Worm (Caenorhabditis elegans) whole organism, L1 larva: ENCODE results near the gene flp-15.

Experiments used
- blmp-1 ChIP-seq: fragments of 150-350 bp; optimal IDR thresholded peaks from 2 replicates; lab custom pipeline; 2014; ENCODE audit warnings: missing biosample characterization, missing genetic modification characterization
- ceh-90 ChIP-seq: sonication (generic microtip); optimal IDR thresholded peaks from 2 replicates; lab custom pipeline; 2016; ENCODE audit warnings: missing genetic modification characterization, missing compliant biosample characterization
- efl-1 ChIP-seq, 4 experiments: fragments of 150-350 bp; optimal IDR thresholded peaks in 3 of 4; peaks in 1 of 4; 1 replicate in 1 of 4; 2 replicates in 3 of 4; lab custom pipeline; 2014; ENCODE audit warnings: missing biosample characterization in 2 of 4, missing genetic modification characterization in 2 of 4, missing genetic modification reagents in 2 of 4
- efl-3 ChIP-seq: fragments of 200-800 bp; sonication (Bioruptor generic); optimal IDR thresholded peaks from 2 replicates; lab custom pipeline; 2018; ENCODE audit warnings: mild to moderate bottlenecking, missing genetic modification characterization, missing compliant biosample characterization
- egl-13 ChIP-seq: sonication (generic microtip); optimal IDR thresholded peaks from 2 replicates; lab custom pipeline; 2016; ENCODE audit warnings: missing genotype, missing genetic modification reagents, missing genetic modification characterization, missing compliant biosample characterization
- egl-27 ChIP-seq, 2 experiments: fragments of 150-350 bp in 1 of 2; sonication (generic microtip); optimal IDR thresholded peaks; 3 replicates each; lab custom pipeline; 2017 to 2018; ENCODE audit warnings: missing biosample characterization in 2 of 2, missing genetic modification characterization in 2 of 2, missing genetic modification reagents in 2 of 2
- elt-2 ChIP-seq: sonication (generic microtip); optimal IDR thresholded peaks from 2 replicates; lab custom pipeline; 2016; ENCODE audit warnings: missing genetic modification characterization, mild to moderate bottlenecking, inconsistent platforms, missing compliant biosample characterization, missing genetic modification reagents
- elt-3 ChIP-seq, 6 experiments: fragments of 150-350 bp in 1 of 6; sonication (generic microtip); optimal IDR thresholded peaks; 2 replicates each; lab custom pipeline; 2017 to 2018; ENCODE audit warnings: missing biosample characterization in 6 of 6, missing genetic modification characterization in 6 of 6, inconsistent platforms in 1 of 6
- fkh-8 ChIP-seq: sonication (generic microtip); optimal IDR thresholded peaks from 2 replicates; lab custom pipeline; 2016; ENCODE audit warnings: mild to moderate bottlenecking, missing genetic modification characterization, missing compliant biosample characterization
- hlh-17 ChIP-seq: fragments of 200-800 bp; sonication (Bioruptor generic); optimal IDR thresholded peaks from 2 replicates; lab custom pipeline; 2018; ENCODE audit warnings: missing genetic modification characterization, mild to moderate bottlenecking, missing compliant biosample characterization, moderate library complexity, borderline replicate concordance
- hpl-2 ChIP-seq: fragments of 150-350 bp; optimal IDR thresholded peaks from 2 replicates; lab custom pipeline; 2014; ENCODE audit warnings: missing biosample characterization, missing genetic modification reagents, missing genetic modification characterization
- isw-1 ChIP-seq: fragments of 200-800 bp; sonication (Bioruptor generic); IDR thresholded peaks from 2 replicates; pipeline ENCODE4 v1.3.6; 2022; ENCODE audit warnings: missing genetic modification characterization, missing compliant biosample characterization
- lin-14 ChIP-seq: fragments of 200-800 bp; sonication (Bioruptor generic); optimal IDR thresholded peaks from 2 replicates; lab custom pipeline; 2018; ENCODE audit warnings: mild to moderate bottlenecking, missing genetic modification characterization, moderate library complexity, missing compliant biosample characterization
- lin-35 ChIP-seq, 2 experiments: fragments of 150-350 bp; optimal IDR thresholded peaks; 2 replicates each; lab custom pipeline; 2014; ENCODE audit warnings: missing biosample characterization in 2 of 2, missing genetic modification characterization in 2 of 2, missing genetic modification reagents in 2 of 2
- lsy-2 ChIP-seq, 2 experiments: fragments of 150-350 bp; optimal IDR thresholded peaks; 2 replicates each; lab custom pipeline; 2014; ENCODE audit warnings: missing biosample characterization in 2 of 2, missing genetic modification characterization in 2 of 2
- mef-2 ChIP-seq: fragments of 150-350 bp; optimal IDR thresholded peaks from 2 replicates; lab custom pipeline; 2014; ENCODE audit warnings: missing biosample characterization, missing genetic modification characterization
- mep-1 ChIP-seq: fragments of 150-350 bp; optimal IDR thresholded peaks from 2 replicates; lab custom pipeline; 2014; ENCODE audit warnings: missing biosample characterization, missing genetic modification characterization
- nhr-11 ChIP-seq: fragments of 150-350 bp; optimal IDR thresholded peaks from 2 replicates; lab custom pipeline; 2014; ENCODE audit warnings: missing biosample characterization, missing genetic modification characterization
- nhr-71 ChIP-seq: sonication (generic microtip); optimal IDR thresholded peaks from 2 replicates; lab custom pipeline; 2016; ENCODE audit warnings: mild to moderate bottlenecking, missing genetic modification characterization, moderate library complexity, missing compliant biosample characterization
- nhr-76 ChIP-seq: sonication (generic microtip); optimal IDR thresholded peaks from 2 replicates; lab custom pipeline; 2017; ENCODE audit warnings: missing biosample characterization, missing genetic modification characterization
- nhr-85 ChIP-seq: sonication (generic microtip); peaks from one replicate; lab custom pipeline; 2016; ENCODE audit warnings: missing genetic modification characterization, inconsistent platforms, missing compliant biosample characterization
- pag-3 ChIP-seq: sonication (generic microtip); optimal IDR thresholded peaks from 2 replicates; lab custom pipeline; 2017; ENCODE audit warnings: missing genetic modification characterization, mild to moderate bottlenecking, missing compliant biosample characterization, antibody characterized with exemption, borderline replicate concordance; ENCODE audit not compliant: insufficient read depth
- skn-1 ChIP-seq: fragments of 150-350 bp; optimal IDR thresholded peaks from 2 replicates; lab custom pipeline; 2014; ENCODE audit warnings: missing biosample characterization, missing genetic modification characterization
- snu-23 ChIP-seq: sonication (generic microtip); optimal IDR thresholded peaks from 2 replicates; lab custom pipeline; 2016; ENCODE audit warnings: missing genetic modification characterization, missing compliant biosample characterization
- sup-37 ChIP-seq: fragments of 200-800 bp; sonication (Bioruptor generic); optimal IDR thresholded peaks from 2 replicates; lab custom pipeline; 2018; ENCODE audit warnings: mild to moderate bottlenecking, missing genetic modification characterization, missing compliant biosample characterization
- swsn-7 ChIP-seq: sonication (generic microtip); optimal IDR thresholded peaks from 2 replicates; lab custom pipeline; 2016; ENCODE audit warnings: missing genetic modification characterization, missing compliant biosample characterization
- unc-30 ChIP-seq: sonication (generic microtip); optimal IDR thresholded peaks from 2 replicates; lab custom pipeline; 2017; ENCODE audit warnings: missing biosample characterization, missing genetic modification characterization
- unc-62 ChIP-seq: fragments of 150-350 bp; optimal IDR thresholded peaks from 2 replicates; lab custom pipeline; 2014; ENCODE audit warnings: missing biosample characterization, missing genetic modification reagents, missing genetic modification characterization
- unc-86 ChIP-seq: sonication (generic microtip); optimal IDR thresholded peaks from 2 replicates; lab custom pipeline; 2016; ENCODE audit warnings: missing genetic modification characterization, missing compliant biosample characterization
- xbp-1 ChIP-seq: sonication (generic microtip); optimal IDR thresholded peaks from 2 replicates; lab custom pipeline; 2016; ENCODE audit warnings: missing genetic modification characterization, missing compliant biosample characterization
- ztf-11 ChIP-seq, 2 experiments: sonication (generic microtip); optimal IDR thresholded peaks; 2 replicates each; lab custom pipeline; 2016 to 2017; ENCODE audit warnings: missing genetic modification characterization in 2 of 2, missing biosample characterization in 1 of 2, missing compliant biosample characterization in 1 of 2

The flp-15 gene

DNA sequence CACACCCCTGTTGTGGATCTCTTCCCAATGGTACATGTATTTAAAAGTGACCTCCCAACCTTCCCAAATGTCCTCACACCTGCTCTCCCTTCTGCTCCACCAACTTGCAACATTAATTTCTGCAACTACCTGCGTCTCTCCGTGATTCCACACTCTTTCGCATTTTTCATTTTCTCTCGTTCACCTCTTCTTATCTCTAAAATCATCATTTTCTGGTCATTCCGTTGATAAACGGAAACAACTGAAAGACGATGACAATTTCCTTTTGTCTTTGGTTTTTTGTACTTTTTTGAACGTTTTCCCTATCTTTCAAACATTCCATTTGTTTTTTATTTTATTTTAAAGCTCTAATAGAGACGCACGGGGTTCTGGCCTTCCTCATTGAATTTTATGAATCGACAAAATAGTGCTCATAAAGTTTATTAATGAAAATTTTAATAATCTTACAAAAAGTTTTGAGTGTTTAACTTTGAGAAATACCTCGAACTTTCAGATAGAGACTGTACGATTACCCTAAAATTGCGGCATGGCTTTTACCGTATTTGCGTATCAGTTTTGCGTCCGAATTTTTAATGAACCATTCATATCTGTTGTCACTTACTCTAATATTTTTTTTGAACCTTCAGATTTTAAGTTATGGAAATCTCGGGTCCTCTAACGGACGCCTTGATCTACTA, 5.2 kb upstream of the flp-15 start, which contains the start of gene aqp-11:
TSS of gene aqp-11 (plus strand) at position 627 of the 677 bp plus-strand sequence.
- TF ChIP-seq elt-3 (tag; optimal IDR thresholded peaks at IDR 0.05; lab: Kevin White, UChicago) (peak in 1 of 6 experiments; percentile 42), snu-23 (GFP tag; lab: Kevin White, UChicago) (peak; percentile 11), ztf-11 (tag; optimal IDR thresholded peaks at IDR 0.05; lab: Kevin White, UChicago) (no peak), mep-1 (tag; lab: Kevin White, UChicago) (peak; percentile 5), nhr-85 (tag; lab: Kevin White, UChicago) (peak; percentile 29), egl-27 (tag; optimal IDR thresholded peaks at IDR 0.05; lab: Kevin White, UChicago) (no peak), lin-14 (GFP tag; lab: Kevin White, UChicago) (peak; percentile 35), efl-1 (optimal IDR thresholded peaks at IDR 0.05; lab: Kevin White, UChicago) (peak in 1 of 2 experiments; percentile 13), efl-1 (GFP tag; optimal IDR thresholded peaks at IDR 0.05 in 1 of 2; lab: Kevin White, UChicago) (no peak), elt-2 (tag; lab: Kevin White, UChicago) (peak; percentile 40), lin-35 (GFP tag; optimal IDR thresholded peaks at IDR 0.05; lab: Kevin White, UChicago) (peak in 1 of 2 experiments; percentile 38), skn-1 (tag; lab: Kevin White, UChicago) (peak; percentile 96), xbp-1 (tag; lab: Kevin White, UChicago) (no peak)

DNA sequence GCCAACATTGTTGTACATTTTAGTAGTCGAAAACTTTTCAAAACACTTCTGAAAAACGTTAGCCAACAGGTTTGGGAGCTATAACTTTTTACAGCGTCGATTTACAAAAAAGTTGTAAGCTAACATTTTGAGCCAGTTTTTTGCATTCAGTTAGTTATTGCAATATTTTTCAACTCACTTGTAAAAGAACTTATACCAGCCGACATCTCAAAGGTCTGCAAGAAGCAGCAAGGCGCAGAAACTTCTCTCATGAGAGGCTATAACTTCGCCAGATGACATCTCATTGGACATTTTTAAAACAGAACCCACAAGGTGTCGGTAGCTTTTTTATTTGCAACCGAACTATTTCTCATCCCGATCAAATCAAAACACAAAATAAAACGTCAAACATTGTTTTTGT, 1.9 kb upstream of the flp-15 start:
- TF ChIP-seq nhr-71 (no peak), isw-1 (GFP tag; lab: Robert Waterston, UW) (no peak), unc-30 (tag; lab: Kevin White, UChicago) (no peak), ceh-90 (tag; lab: Kevin White, UChicago) (no peak), snu-23 (GFP tag; lab: Kevin White, UChicago) (no peak), sup-37 (GFP tag; lab: Kevin White, UChicago) (no peak), mef-2 (no peak), efl-1 (optimal IDR thresholded peaks at IDR 0.05; lab: Kevin White, UChicago) (no peak), efl-1 (GFP tag; optimal IDR thresholded peaks at IDR 0.05 in 1 of 2; lab: Kevin White, UChicago) (peak in 1 of 2 experiments; percentile 15), mep-1 (tag; lab: Kevin White, UChicago) (no peak)

DNA sequence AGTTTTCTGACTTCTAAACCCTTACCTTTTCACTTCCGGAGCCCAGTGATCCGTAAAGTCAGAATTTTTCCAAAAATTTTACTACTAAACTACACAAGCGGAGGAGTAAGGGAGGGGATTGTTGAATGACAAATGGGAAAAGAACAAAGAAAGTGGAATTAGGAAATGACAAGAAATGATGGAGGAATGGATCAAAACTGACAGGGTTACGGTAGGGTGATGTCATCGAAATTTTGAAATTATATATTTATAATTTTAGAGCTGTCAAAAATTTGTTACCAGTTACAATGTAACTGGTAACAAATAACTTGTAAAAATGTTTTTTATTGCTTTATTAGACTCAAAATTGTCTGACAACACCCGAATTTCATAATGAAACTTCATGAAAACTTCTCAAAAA, 1.2 kb downstream of the flp-15 start:
- peak in 1 of 2 experiments; percentile 25 for TF ChIP-seq lsy-2 (tag; optimal IDR thresholded peaks at IDR 0.05; lab: Kevin White, UChicago)
- TF ChIP-seq fkh-8 (tag; lab: Kevin White, UChicago) = no peak
- no peak for TF ChIP-seq nhr-76
- TF ChIP-seq egl-27 (tag; optimal IDR thresholded peaks at IDR 0.05; lab: Kevin White, UChicago) = no peak
- TF ChIP-seq efl-1 (optimal IDR thresholded peaks at IDR 0.05; lab: Kevin White, UChicago) = no peak
- TF ChIP-seq efl-1 (GFP tag; optimal IDR thresholded peaks at IDR 0.05 in 1 of 2; lab: Kevin White, UChicago) = no peak
- TF ChIP-seq, all 84 proteins: peak for 1

DNA sequence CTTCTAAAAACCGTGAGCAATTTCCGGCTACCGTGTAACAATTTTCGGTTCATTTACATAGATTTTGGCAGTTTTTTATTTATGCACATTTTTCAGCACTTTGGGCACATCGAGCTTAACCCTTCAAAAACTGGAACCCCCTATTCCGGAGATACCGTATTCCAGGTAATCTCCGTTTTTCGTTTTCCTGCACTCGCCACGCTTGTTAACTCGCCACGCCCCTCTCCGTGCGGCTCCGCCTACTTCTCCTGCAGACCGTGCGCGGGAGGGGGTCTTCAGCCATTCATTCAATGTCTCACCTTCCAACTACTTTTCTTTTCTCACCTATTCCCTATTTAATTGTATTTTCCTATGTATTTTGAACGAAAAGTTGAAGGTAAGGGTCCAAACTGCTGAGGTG, 7.5 kb downstream of the flp-15 start:
- TF ChIP-seq egl-13 (tag; lab: Kevin White, UChicago) (no peak), efl-3 (no peak), efl-1 (optimal IDR thresholded peaks at IDR 0.05; lab: Kevin White, UChicago) (no peak), efl-1 (GFP tag; optimal IDR thresholded peaks at IDR 0.05 in 1 of 2; lab: Kevin White, UChicago) (peak in 1 of 2 experiments; percentile 85), nhr-76 (no peak), elt-3 (tag; optimal IDR thresholded peaks at IDR 0.05; lab: Kevin White, UChicago) (no peak), nhr-85 (tag; lab: Kevin White, UChicago) (no peak), pag-3 (no peak), mep-1 (tag; lab: Kevin White, UChicago) (no peak), hlh-17 (GFP tag; lab: Kevin White, UChicago) (no peak), hpl-2 (no peak), nhr-11 (no peak), unc-62 (GFP tag; lab: Kevin White, UChicago) (no peak), blmp-1 (peak; percentile 27), elt-2 (tag; lab: Kevin White, UChicago) (no peak), swsn-7 (tag; lab: Kevin White, UChicago) (no peak), unc-86 (tag; lab: Kevin White, UChicago) (no peak)
- TF ChIP-seq, all 84 proteins: peak for 2
